Fruit fly (Drosophila melanogaster): Measurements from ENCODE around the gene CG42713.

CG42713 gene

dm6 chr2L:8919638-8920037 lies 28.4 kb downstream of the CG42713 start (continued):
- TF ChIP-seq CG32006 (GFP tag; optimal IDR thresholded peaks at IDR 0.05) (peak; percentile 76), CG6808 (GFP tag; optimal IDR thresholded peaks at IDR 0.05) (peak; percentile 70)

- TF ChIP-seq lz (GFP tag; optimal IDR thresholded peaks at IDR 0.05) (peak; percentile 72), spab (GFP tag; optimal IDR thresholded peaks at IDR 0.05) (peak; percentile 59), CG34406 (GFP tag; optimal IDR thresholded peaks at IDR 0.05) (peak; percentile 82), CG10669 (GFP tag; optimal IDR thresholded peaks at IDR 0.05) (peak; percentile 73), Lpt (GFP tag; optimal IDR thresholded peaks at IDR 0.05) (peak; percentile 61), Sox102F (GFP tag; optimal IDR thresholded peaks at IDR 0.05) (peak; percentile 75), vri (GFP tag; optimal IDR thresholded peaks at IDR 0.05) (peak; percentile 76), CG11762 (GFP tag; optimal IDR thresholded peaks at IDR 0.05; ENCODE audit: insufficient read depth) (peak; percentile 72), topi (GFP tag; optimal IDR thresholded peaks at IDR 0.05) (peak; percentile 82), esn (GFP tag; optimal IDR thresholded peaks at IDR 0.05) (peak; percentile 87), ss (GFP tag; optimal IDR thresholded peaks at IDR 0.05) (peak; percentile 69 to 78), fkh (GFP tag; optimal IDR thresholded peaks at IDR 0.05) (no peak), CG6792 (GFP tag; optimal IDR thresholded peaks at IDR 0.05) (peak; percentile 84), Hr39 (GFP tag; optimal IDR thresholded peaks at IDR 0.05) (peak; percentile 55), CG6808 (GFP tag; optimal IDR thresholded peaks at IDR 0.05) (peak; percentile 63), CG11294 (GFP tag; IDR thresholded peaks at IDR 0.05) (peak; percentile 41; the same call in 1 of the 2 replicates), CG6163 (GFP tag; IDR thresholded peaks at IDR 0.05) (peak; percentile 86), CG3919 (GFP tag; optimal IDR thresholded peaks at IDR 0.05) (peak; percentile 85), Sox15 (GFP tag; optimal IDR thresholded peaks at IDR 0.05) (peak; percentile 31), CG11902 (GFP tag; optimal IDR thresholded peaks at IDR 0.05) (peak; percentile 58), svp (GFP tag) (peak; percentile 91), Smox (GFP tag; optimal IDR thresholded peaks at IDR 0.05) (peak; percentile 79), Eip78C (GFP tag) (peak; percentile 96), CG31627 (GFP tag; optimal IDR thresholded peaks at IDR 0.05) (peak; percentile 58), net (GFP tag; optimal IDR thresholded peaks at IDR 0.05) (peak; percentile 78), CG1621 (tag; optimal IDR thresholded peaks at IDR 0.05) (peak; percentile 33), pdm3 (GFP tag; optimal IDR thresholded peaks at IDR 0.05) (peak; percentile 75), CG6854 (GFP tag; optimal IDR thresholded peaks at IDR 0.05) (peak; percentile 9), Sox14 (GFP tag; optimal IDR thresholded peaks at IDR 0.05) (peak; percentile 64), CG16779 (tag; optimal IDR thresholded peaks at IDR 0.05) (peak; percentile 51), Met (GFP tag; optimal IDR thresholded peaks at IDR 0.05) (peak; percentile 63), Gug (GFP tag; IDR thresholded peaks at IDR 0.05) (peak; percentile 56), acj6 (GFP tag; optimal IDR thresholded peaks at IDR 0.05) (peak; percentile 78), salr (GFP tag; optimal IDR thresholded peaks at IDR 0.05) (peak; percentile 36 to 55), fd59A (GFP tag; optimal IDR thresholded peaks at IDR 0.05) (peak; percentile 49), CG8319 (GFP tag; optimal IDR thresholded peaks at IDR 0.05) (peak; percentile 77), CG32006 (GFP tag; optimal IDR thresholded peaks at IDR 0.05) (peak; percentile 75), Ets21C (GFP tag; optimal IDR thresholded peaks at IDR 0.05) (peak; percentile 39), dsx (GFP tag; optimal IDR thresholded peaks at IDR 0.05; ENCODE audit: poor library complexity, severe bottlenecking) (peak; percentile 87), Ets96B (tag; optimal IDR thresholded peaks at IDR 0.05) (peak; percentile 84), Blimp-1 (GFP tag; optimal IDR thresholded peaks at IDR 0.05) (peak; percentile 24), CG15336 (GFP tag; IDR thresholded peaks at IDR 0.05) (peak; percentile 85), CG6276 (GFP tag; optimal IDR thresholded peaks at IDR 0.05) (peak; percentile 60), cyc (GFP tag; optimal IDR thresholded peaks at IDR 0.05) (peak; percentile 68), CG8119 (GFP tag; IDR thresholded peaks at IDR 0.05) (peak; percentile 80), Hr38 (GFP tag; optimal IDR thresholded peaks at IDR 0.05) (no peak), fd85E (GFP tag; optimal IDR thresholded peaks at IDR 0.05) (no peak), eg (GFP tag; IDR thresholded peaks at IDR 0.05) (peak; percentile 72), Hr4 (GFP tag; optimal IDR thresholded peaks at IDR 0.05) (peak; percentile 76), CG8632 (GFP tag; optimal IDR thresholded peaks at IDR 0.05) (peak; percentile 77)
These were observed 29.1 kb downstream of the CG42713 start for dm6 chr2L:8920294-8920693.

Data from whole organism, prepupa.